Worm (Caenorhabditis elegans): ENCODE results near the gene col-140.

col-140 gene

DNA sequence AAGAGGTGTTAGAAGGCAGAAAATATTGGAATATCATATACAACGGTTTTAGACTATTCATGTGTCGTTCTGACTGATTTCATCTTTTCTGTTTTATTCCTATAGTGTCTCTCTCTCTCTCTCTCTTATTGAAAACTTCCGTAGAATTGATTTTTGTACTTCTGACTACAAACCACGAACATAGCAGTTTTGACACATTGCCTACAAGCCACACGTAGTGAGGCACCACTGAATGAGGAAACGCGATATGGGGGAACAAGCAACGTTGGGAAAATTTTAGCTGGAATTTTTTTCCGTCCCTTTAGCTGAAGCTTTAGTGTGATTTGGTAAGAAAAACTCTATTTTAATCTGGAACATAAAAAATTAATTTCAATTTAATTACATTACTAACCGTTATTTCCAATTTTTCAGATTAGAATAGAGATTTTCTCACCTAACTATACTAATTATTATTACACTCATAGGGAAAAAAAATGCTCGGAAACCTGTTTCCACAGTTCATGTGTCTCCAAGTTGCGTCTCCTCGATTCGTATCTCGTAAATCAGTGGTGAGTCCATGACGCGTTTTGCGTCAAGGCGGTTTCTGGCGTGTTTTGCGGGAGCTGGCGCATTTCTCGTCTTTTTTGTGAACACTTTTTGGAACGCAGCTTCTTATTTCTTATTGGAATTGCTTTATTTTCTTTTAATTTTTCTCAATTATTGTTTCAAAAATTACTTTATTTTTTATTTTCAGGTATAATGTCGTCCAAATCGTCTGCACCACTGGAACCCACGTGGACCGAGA, 45.9 kb downstream of the col-140 start, which contains the start of the genes nhr-142 and F44E7.9 (continued):
- TF ChIP-seq nhr-129 (tag; optimal IDR thresholded peaks at IDR 0.05) = peak; percentile 87

DNA sequence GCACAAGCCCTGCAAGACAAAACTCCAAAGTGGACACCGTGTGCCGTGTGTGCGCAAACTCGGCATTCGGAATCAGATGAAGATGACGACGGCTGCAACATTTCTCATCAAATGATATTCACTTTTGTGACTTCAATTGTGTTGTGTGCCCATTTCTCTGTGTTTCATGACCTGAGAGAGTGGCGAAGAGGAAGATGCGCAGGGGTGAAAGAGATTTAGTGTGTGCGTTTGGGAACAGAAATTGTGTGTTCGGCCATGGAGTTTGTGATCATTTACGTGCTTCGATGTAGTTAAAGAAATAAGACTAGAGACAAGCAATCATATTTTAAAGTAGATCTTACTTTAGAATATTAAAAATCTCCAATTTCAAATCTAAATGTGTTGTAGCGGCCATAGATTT, 48.0 kb downstream of the col-140 start:
- TF ChIP-seq lsy-2 (tag; optimal IDR thresholded peaks at IDR 0.05) (peak in 1 of 2 experiments; percentile 10), fos-1 (tag; optimal IDR thresholded peaks at IDR 0.05) (peak; percentile 18), sma-9 (GFP tag; optimal IDR thresholded peaks at IDR 0.05) (peak; percentile 20), sma-9 (tag; optimal IDR thresholded peaks at IDR 0.05) (no peak), nhr-77 (tag; optimal IDR thresholded peaks at IDR 0.05) (no peak)

Data from whole organism, L2 larva.